Worm (Caenorhabditis elegans): Measurements from ENCODE around the gene ZK177.1.

DNA sequence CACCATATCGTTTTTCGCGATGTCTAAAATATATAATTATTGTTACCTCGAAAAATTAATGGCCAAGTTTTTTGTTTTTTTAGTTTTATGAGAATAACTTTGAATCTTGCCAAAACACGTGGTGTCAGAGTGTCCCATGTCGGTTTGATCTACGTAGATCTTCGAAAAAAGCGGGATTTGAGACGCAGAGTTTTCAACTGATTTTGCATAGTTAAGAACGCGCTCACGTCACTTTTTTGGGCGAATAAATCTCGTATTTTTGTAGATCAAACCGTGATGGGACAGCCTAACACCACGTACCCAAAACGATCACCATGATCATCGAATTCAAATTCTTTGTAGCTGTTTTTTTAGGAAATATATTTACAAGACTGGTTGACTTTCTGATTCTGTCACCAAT is 30.4 kb upstream of the ZK177.1 start:
- TF ChIP-seq nhr-76 (tag; optimal IDR thresholded peaks at IDR 0.05) (no peak), ama-1 (optimal IDR thresholded peaks at IDR 0.05) (no peak)
